Worm (Caenorhabditis elegans) whole organism, young adult: ENCODE measurements around the gene C36B7.3.

Source experiments
- B0336.3 ChIP-seq: fragments of 200-800 bp; sonication (Bioruptor generic); IDR thresholded peaks from 2 replicates; pipeline ENCODE4 v1.3.6; 2022; ENCODE audit warnings: missing genetic modification characterization, missing compliant biosample characterization
- C06A6.2 ChIP-seq: fragments of 200-800 bp; sonication (Bioruptor generic); conservative IDR thresholded peaks from 2 replicates; pipeline ENCODE4 v1.3.6; 2022; ENCODE audit warnings: missing genetic modification characterization, missing compliant biosample characterization
- D2030.7 ChIP-seq: fragments of 200-800 bp; sonication (Bioruptor generic); IDR thresholded peaks from 2 replicates; pipeline ENCODE4 v1.3.6; 2022; ENCODE audit warnings: missing genetic modification reagents, missing genetic modification characterization, missing compliant biosample characterization
- F22D6.2 ChIP-seq: sonication (generic microtip); optimal IDR thresholded peaks from 2 replicates; lab custom pipeline; 2016; ENCODE audit warnings: mild to moderate bottlenecking, missing genetic modification characterization, missing compliant biosample characterization
- F23B12.7 ChIP-seq: sonication (generic microtip); optimal IDR thresholded peaks from 2 replicates; lab custom pipeline; 2017; ENCODE audit warnings: missing genetic modification characterization, mild to moderate bottlenecking, missing compliant biosample characterization, antibody characterized with exemption, moderate library complexity; ENCODE audit not compliant: insufficient read depth
- F33H1.4 ChIP-seq: fragments of 200-800 bp; sonication (Bioruptor generic); IDR thresholded peaks from 2 replicates; pipeline ENCODE4 v1.3.6; 2022; ENCODE audit warnings: missing genetic modification reagents, missing genetic modification characterization, missing compliant biosample characterization
- F52B5.7 ChIP-seq: sonication (generic microtip); optimal IDR thresholded peaks from 2 replicates; lab custom pipeline; 2016; ENCODE audit warnings: mild to moderate bottlenecking, missing genetic modification characterization, missing compliant biosample characterization
- F57C9.4 ChIP-seq: sonication (generic microtip); optimal IDR thresholded peaks from 2 replicates; lab custom pipeline; 2017; ENCODE audit warnings: mild to moderate bottlenecking, missing genetic modification characterization, missing compliant biosample characterization
- K11D2.4 ChIP-seq: fragments of 200-800 bp; sonication (Bioruptor generic); IDR thresholded peaks from 2 replicates; pipeline ENCODE4 v1.3.6; 2022; ENCODE audit warnings: missing genetic modification reagents, missing genetic modification characterization, missing compliant biosample characterization
- K12H6.12 ChIP-seq: fragments of 200-800 bp; sonication (Bioruptor generic); optimal IDR thresholded peaks from 2 replicates; lab custom pipeline; 2018; ENCODE audit warnings: mild to moderate bottlenecking, missing genetic modification characterization, missing compliant biosample characterization
- T26A5.8 ChIP-seq: sonication (generic microtip); optimal IDR thresholded peaks from 2 replicates; lab custom pipeline; 2016; ENCODE audit warnings: missing genetic modification characterization, missing compliant biosample characterization
- Y53F4B.3 ChIP-seq: fragments of 200-800 bp; sonication (Bioruptor generic); IDR thresholded peaks from 2 replicates; pipeline ENCODE4 v1.3.6; 2022; ENCODE audit warnings: missing genetic modification reagents, missing genetic modification characterization, missing compliant biosample characterization
- Y53G8AR.9 ChIP-seq: fragments of 200-800 bp; sonication (Bioruptor generic); conservative IDR thresholded peaks from 2 replicates; pipeline ENCODE4 v1.3.6; 2022; ENCODE audit warnings: missing genetic modification reagents, missing genetic modification characterization, missing compliant biosample characterization
- Y56A3A.18 ChIP-seq: fragments of 200-800 bp; sonication (Bioruptor generic); IDR thresholded peaks from 2 replicates; pipeline ENCODE4 v1.3.6; 2022; ENCODE audit warnings: missing genetic modification reagents, missing genetic modification characterization, missing compliant biosample characterization
- ZK185.1 ChIP-seq: sonication (generic microtip); optimal IDR thresholded peaks from 2 replicates; lab custom pipeline; 2016; ENCODE audit warnings: mild to moderate bottlenecking, missing genetic modification characterization, missing compliant biosample characterization; ENCODE audit not compliant: poor library complexity, severe bottlenecking
- ama-1 ChIP-seq, 3 experiments: fragments of 150-350 bp in 1 of 3; sonication (generic microtip) in 2 of 3; optimal IDR thresholded peaks; 2 replicates each; lab custom pipeline; 2014 to 2018; ENCODE audit warnings: missing biosample characterization in 2 of 3, missing genetic modification characterization in 2 of 3, missing genetic modification reagents in 2 of 3
- aptf-3 ChIP-seq: fragments of 200-800 bp; sonication (Bioruptor generic); IDR thresholded peaks from 2 replicates; pipeline ENCODE4 v1.3.6; 2022; ENCODE audit warnings: missing genetic modification characterization, missing compliant biosample characterization
- attf-6 ChIP-seq: fragments of 200-800 bp; sonication (Bioruptor generic); IDR thresholded peaks from 2 replicates; pipeline ENCODE4 v1.3.6; 2022; ENCODE audit warnings: missing genetic modification reagents, missing genetic modification characterization, missing compliant biosample characterization
- bed-2 ChIP-seq: fragments of 200-800 bp; sonication (Bioruptor generic); IDR thresholded peaks from 2 replicates; pipeline ENCODE4 v1.3.6; 2022; ENCODE audit warnings: missing genetic modification reagents, missing genetic modification characterization, missing compliant biosample characterization
- ccch-3 ChIP-seq: fragments of 200-800 bp; sonication (Bioruptor generic); optimal IDR thresholded peaks from 2 replicates; lab custom pipeline; 2018; ENCODE audit warnings: mild to moderate bottlenecking, missing genetic modification characterization, missing compliant biosample characterization
- ceh-100 ChIP-seq: fragments of 200-800 bp; sonication (Bioruptor generic); IDR thresholded peaks from 2 replicates; pipeline ENCODE4 v1.3.6; 2022; ENCODE audit warnings: missing genetic modification reagents, missing genetic modification characterization, missing compliant biosample characterization
- ceh-40 ChIP-seq: fragments of 200-800 bp; sonication (Bioruptor generic); IDR thresholded peaks from 2 replicates; pipeline ENCODE4 v1.3.6; 2022; ENCODE audit warnings: missing genetic modification characterization, missing compliant biosample characterization
- chd-7 ChIP-seq: sonication (generic microtip); optimal IDR thresholded peaks from 2 replicates; lab custom pipeline; 2016; ENCODE audit warnings: mild to moderate bottlenecking, missing genetic modification characterization, moderate library complexity, missing compliant biosample characterization
- die-1 ChIP-seq: sonication (generic microtip); optimal IDR thresholded peaks from 2 replicates; lab custom pipeline; 2016; ENCODE audit warnings: missing genotype, mild to moderate bottlenecking, missing genetic modification characterization, missing compliant biosample characterization
- dpl-1 ChIP-seq: fragments of 150-350 bp; optimal IDR thresholded peaks from 2 replicates; lab custom pipeline; 2014; ENCODE audit warnings: missing biosample characterization, missing genetic modification reagents, missing genetic modification characterization
- ets-4 ChIP-seq: fragments of 200-800 bp; sonication (Bioruptor generic); optimal IDR thresholded peaks from 2 replicates; lab custom pipeline; 2018; ENCODE audit warnings: mild to moderate bottlenecking, missing genetic modification characterization, missing compliant biosample characterization
- gei-17 ChIP-seq: fragments of 200-800 bp; sonication (Bioruptor generic); optimal IDR thresholded peaks from 2 replicates; lab custom pipeline; 2018; ENCODE audit warnings: mild to moderate bottlenecking, missing genetic modification characterization, missing compliant biosample characterization
- hlh-12 ChIP-seq: sonication (generic microtip); optimal IDR thresholded peaks from 2 replicates; lab custom pipeline; 2016; ENCODE audit warnings: missing genetic modification characterization, missing compliant biosample characterization
- lag-1 ChIP-seq: fragments of 200-800 bp; sonication (Bioruptor generic); IDR thresholded peaks from 2 replicates; pipeline ENCODE4 v1.3.6; 2022; ENCODE audit warnings: missing genetic modification reagents, missing genetic modification characterization, missing compliant biosample characterization
- let-526 ChIP-seq: fragments of 200-800 bp; sonication (Bioruptor generic); IDR thresholded peaks from 2 replicates; pipeline ENCODE4 v1.3.6; 2022; ENCODE audit warnings: missing genetic modification reagents, missing genetic modification characterization, missing compliant biosample characterization
- madf-8 ChIP-seq: fragments of 200-800 bp; sonication (Bioruptor generic); conservative IDR thresholded peaks from 2 replicates; pipeline ENCODE4 v1.3.6; 2022; ENCODE audit warnings: missing genetic modification reagents, missing genetic modification characterization, missing compliant biosample characterization
- mes-4 ChIP-seq: sonication (generic microtip); optimal IDR thresholded peaks from 2 replicates; lab custom pipeline; 2016; ENCODE audit warnings: missing genotype, missing genetic modification characterization, missing compliant biosample characterization
- nfya-1 ChIP-seq: sonication (generic microtip); optimal IDR thresholded peaks from 2 replicates; lab custom pipeline; 2017; ENCODE audit warnings: antibody characterized with exemption, missing compliant biosample characterization, missing genetic modification characterization, borderline replicate concordance; ENCODE audit not compliant: insufficient read depth
- nfya-2 ChIP-seq: fragments of 200-800 bp; sonication (Bioruptor generic); IDR thresholded peaks from 2 replicates; pipeline ENCODE4 v1.3.6; 2022; ENCODE audit warnings: missing genetic modification reagents, missing genetic modification characterization, missing compliant biosample characterization
- nfyb-1 ChIP-seq: fragments of 200-800 bp; sonication (Bioruptor generic); IDR thresholded peaks from 2 replicates; pipeline ENCODE4 v1.3.6; 2022; ENCODE audit warnings: missing genetic modification reagents, missing genetic modification characterization, missing compliant biosample characterization
- nhr-120 ChIP-seq: fragments of 200-800 bp; sonication (Bioruptor generic); IDR thresholded peaks from 2 replicates; pipeline ENCODE4 v1.3.6; 2022; ENCODE audit warnings: missing genetic modification characterization, missing compliant biosample characterization
- nhr-179 ChIP-seq: sonication (generic microtip); optimal IDR thresholded peaks from 2 replicates; lab custom pipeline; 2016; ENCODE audit warnings: mild to moderate bottlenecking, missing genetic modification characterization, missing compliant biosample characterization
- pbrm-1 ChIP-seq: fragments of 200-800 bp; sonication (Bioruptor generic); IDR thresholded peaks from 2 replicates; pipeline ENCODE4 v1.3.6; 2022; ENCODE audit warnings: missing genetic modification reagents, missing genetic modification characterization, missing compliant biosample characterization
- rpc-1 ChIP-seq, 2 experiments: fragments of 150-350 bp in 1 of 2; sonication (generic microtip) in 1 of 2; optimal IDR thresholded peaks; 2 replicates each; lab custom pipeline; 2014 to 2018; ENCODE audit warnings: missing biosample characterization in 1 of 2, missing genetic modification characterization in 1 of 2, missing genetic modification reagents in 1 of 2, missing genotype in 1 of 2
- snpc-1.1 ChIP-seq: sonication (generic microtip); optimal IDR thresholded peaks from 2 replicates; lab custom pipeline; 2017; ENCODE audit warnings: missing genetic modification characterization, mild to moderate bottlenecking, missing compliant biosample characterization, antibody characterized with exemption, moderate library complexity, missing genotype, missing genetic modification reagents; ENCODE audit not compliant: insufficient read depth
- somi-1 ChIP-seq: fragments of 200-800 bp; sonication (Bioruptor generic); optimal IDR thresholded peaks from 2 replicates; lab custom pipeline; 2018; ENCODE audit warnings: mild to moderate bottlenecking, missing genetic modification characterization, missing compliant biosample characterization
- unc-130 ChIP-seq: sonication (generic microtip); optimal IDR thresholded peaks from 2 replicates; lab custom pipeline; 2016; ENCODE audit warnings: missing genetic modification reagents, missing genetic modification characterization, missing compliant biosample characterization
- unc-62 ChIP-seq: fragments of 150-350 bp; optimal IDR thresholded peaks from 2 replicates; lab custom pipeline; 2014; ENCODE audit warnings: missing biosample characterization, missing genetic modification reagents, missing genetic modification characterization
- zfh-2 ChIP-seq: fragments of 200-800 bp; sonication (Bioruptor generic); conservative IDR thresholded peaks from 2 replicates; pipeline ENCODE4 v1.3.6; 2022; ENCODE audit warnings: missing genetic modification reagents, missing genetic modification characterization, missing compliant biosample characterization
- ztf-18 ChIP-seq: sonication (generic microtip); optimal IDR thresholded peaks from 2 replicates; lab custom pipeline; 2016; ENCODE audit warnings: missing genotype, mild to moderate bottlenecking, missing genetic modification characterization, missing compliant biosample characterization
- ztf-22 ChIP-seq: fragments of 200-800 bp; sonication (Bioruptor generic); optimal IDR thresholded peaks from 2 replicates; lab custom pipeline; 2018; ENCODE audit warnings: mild to moderate bottlenecking, missing genetic modification characterization, moderate library complexity, missing compliant biosample characterization
- ztf-28 ChIP-seq: fragments of 200-800 bp; sonication (Bioruptor generic); IDR thresholded peaks from 2 replicates; pipeline ENCODE4 v1.3.6; 2022; ENCODE audit warnings: missing genetic modification reagents, missing genetic modification characterization, missing compliant biosample characterization
- ztf-3 ChIP-seq: fragments of 200-800 bp; sonication (Bioruptor generic); optimal IDR thresholded peaks from 2 replicates; lab custom pipeline; 2018; ENCODE audit warnings: mild to moderate bottlenecking, missing genetic modification characterization, missing compliant biosample characterization

The C36B7.3 gene

DNA sequence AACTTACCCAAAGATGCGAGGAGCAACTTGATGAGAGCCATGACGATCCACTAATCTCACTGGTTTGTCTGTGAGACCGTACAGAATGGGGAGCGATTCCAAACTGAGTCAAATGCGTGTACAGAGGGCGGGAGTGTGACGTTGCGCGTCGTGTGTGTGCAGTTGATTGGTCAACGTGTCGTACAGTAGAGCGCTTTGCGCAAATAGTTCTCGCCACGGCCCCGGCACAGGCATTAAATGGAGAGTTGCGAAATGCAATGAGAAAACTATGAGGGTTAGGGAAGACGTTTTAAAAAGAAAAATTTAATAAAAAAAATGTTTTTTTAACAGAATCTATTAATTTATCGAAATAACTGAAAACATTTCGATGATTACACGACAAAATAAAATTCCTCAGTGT is 33.2 kb upstream of the C36B7.3 start, which contains the start of gene pdi-6 (continued):
- no peak for TF ChIP-seq hlh-12
- peak; percentile 16 for TF ChIP-seq ccch-3 (GFP tag; lab: Kevin White, UChicago)
- TF ChIP-seq Y53F4B.3, result no peak
- TF ChIP-seq C06A6.2 (GFP tag; lab: Robert Waterston, UW), result peak; percentile 68
- no peak for TF ChIP-seq F52B5.7
- TF ChIP-seq K12H6.12 (tag; lab: Kevin White, UChicago), result peak; percentile 87
- no peak for TF ChIP-seq ceh-40 (GFP tag; lab: Robert Waterston, UW)
- peak; percentile 23 for TF ChIP-seq chd-7
- peak; percentile 79 for TF ChIP-seq ZK185.1
- 0 out of 2 replicates have a peak, but pooled peaks have one; percentile 16 for TF ChIP-seq bed-2 (GFP tag; lab: Robert Waterston, UW)
- peak; percentile 53; the same call in 1 of the 2 replicates for TF ChIP-seq Y56A3A.18
- peak; percentile 87 for TF ChIP-seq ets-4
- no peak for TF ChIP-seq nhr-179 (tag; lab: Kevin White, UChicago)
- no peak for TF ChIP-seq attf-6 (GFP tag; lab: Robert Waterston, UW)
- no peak for TF ChIP-seq ama-1 (optimal IDR thresholded peaks at IDR 0.05; lab: Kevin White, UChicago)
- no peak for TF ChIP-seq ama-1 (GFP tag; optimal IDR thresholded peaks at IDR 0.05; lab: Kevin White, UChicago)
- TF ChIP-seq nfya-2, result peak; percentile 94
- TF ChIP-seq F23B12.7, result peak; percentile 14
- TF ChIP-seq B0336.3 (GFP tag; lab: Robert Waterston, UW), result no peak
- TF ChIP-seq F22D6.2 (tag; lab: Kevin White, UChicago), result peak; percentile 38
- no peak for TF ChIP-seq rpc-1 (optimal IDR thresholded peaks at IDR 0.05; lab: Kevin White, UChicago)
- no peak for TF ChIP-seq rpc-1 (tag; optimal IDR thresholded peaks at IDR 0.05; lab: Kevin White, UChicago)
- peak; percentile 71 for TF ChIP-seq Y53G8AR.9 (GFP tag; lab: Robert Waterston, UW)
- peak; percentile 50 for TF ChIP-seq somi-1 (GFP tag; lab: Kevin White, UChicago)
- TF ChIP-seq ztf-3 (GFP tag; lab: Kevin White, UChicago), result no peak
- no peak for TF ChIP-seq madf-8 (GFP tag; lab: Robert Waterston, UW)
- 0 out of 2 replicates have a peak, but pooled peaks have one; percentile 52 for TF ChIP-seq ztf-28 (GFP tag; lab: Robert Waterston, UW)
- peak; percentile 16; the same call in 1 of the 2 replicates for TF ChIP-seq F33H1.4 (GFP tag; lab: Robert Waterston, UW)
- TF ChIP-seq aptf-3, result no peak
- peak; percentile 63 for TF ChIP-seq gei-17 (GFP tag; lab: Kevin White, UChicago)
- peak; percentile 86 for TF ChIP-seq let-526 (GFP tag; lab: Robert Waterston, UW)
- no peak for TF ChIP-seq snpc-1.1 (tag; lab: Kevin White, UChicago)
- no peak for TF ChIP-seq F57C9.4 (tag; lab: Kevin White, UChicago)
- TF ChIP-seq mes-4 (tag; lab: Kevin White, UChicago), result no peak
- no peak for TF ChIP-seq unc-62
- TF ChIP-seq nfyb-1 (GFP tag; lab: Robert Waterston, UW), result peak; percentile 100
- TF ChIP-seq pbrm-1 (GFP tag; lab: Robert Waterston, UW), result peak; percentile 85; the same call in 1 of the 2 replicates
- TF ChIP-seq D2030.7 (GFP tag; lab: Robert Waterston, UW), result no peak
- TF ChIP-seq nfya-1 (tag; lab: Kevin White, UChicago), result no peak
- TF ChIP-seq unc-130 (GFP tag; lab: Kevin White, UChicago), result no peak
- TF ChIP-seq zfh-2, result peak; percentile 94
- TF ChIP-seq die-1 (tag; lab: Kevin White, UChicago), result no peak
- no peak for TF ChIP-seq lag-1 (GFP tag; lab: Robert Waterston, UW)
- TF ChIP-seq ceh-100, result no peak
- TF ChIP-seq ztf-22 (GFP tag; lab: Kevin White, UChicago), result peak; percentile 15
- TF ChIP-seq nhr-120 (GFP tag; lab: Robert Waterston, UW), result no peak
- peak; percentile 84 for TF ChIP-seq K11D2.4
- TF ChIP-seq dpl-1 (GFP tag; lab: Kevin White, UChicago), result peak; percentile 11
- TF ChIP-seq T26A5.8 (tag; lab: Kevin White, UChicago), result no peak
- TF ChIP-seq ztf-18, result peak; percentile 65
